Fruit fly (Drosophila melanogaster) whole organism, adult: Measurements from ENCODE around the gene ND-15.

ENCODE experiments used
- CG11617 ChIP-seq: fragments of 200-800 bp; sonication (Bioruptor generic); optimal IDR thresholded peaks from 2 replicates; lab custom pipeline; 2017; ENCODE audit warnings: mild to moderate bottlenecking, missing biosample characterization, missing genetic modification reagents, missing genetic modification characterization
- CG12768 ChIP-seq: fragments of 200-800 bp; sonication (Bioruptor generic); optimal IDR thresholded peaks from 2 replicates; lab custom pipeline; 2017; ENCODE audit warnings: missing biosample characterization, missing genetic modification characterization, mild to moderate bottlenecking, moderate library complexity, missing genetic modification reagents
- CG14711 ChIP-seq: fragments of 200-800 bp; sonication (Bioruptor generic); optimal IDR thresholded peaks from 2 replicates; lab custom pipeline; 2018; ENCODE audit warnings: missing biosample characterization, mild to moderate bottlenecking, missing genetic modification characterization, moderate library complexity
- CG1620 ChIP-seq: fragments of 200-800 bp; sonication (Bioruptor generic); optimal IDR thresholded peaks from 2 replicates; lab custom pipeline; 2016; ENCODE audit warnings: missing biosample characterization, missing genetic modification characterization
- CG33017 ChIP-seq: fragments of 200-800 bp; sonication (Bioruptor generic); optimal IDR thresholded peaks from 2 replicates; lab custom pipeline; 2018; ENCODE audit warnings: missing biosample characterization, mild to moderate bottlenecking, missing genetic modification characterization, moderate library complexity
- CG5204 ChIP-seq: fragments of 200-800 bp; sonication (Bioruptor generic); optimal IDR thresholded peaks from 2 replicates; lab custom pipeline; 2016; ENCODE audit warnings: missing biosample characterization, missing genetic modification characterization
- CG7045 ChIP-seq: fragments of 200-800 bp; sonication (Bioruptor generic); optimal IDR thresholded peaks from 2 replicates; lab custom pipeline; 2017; ENCODE audit warnings: missing biosample characterization, mild to moderate bottlenecking, missing genetic modification characterization
- CG7101 ChIP-seq: fragments of 200-800 bp; sonication (Bioruptor generic); optimal IDR thresholded peaks from 2 replicates; lab custom pipeline; 2018; ENCODE audit warnings: missing biosample characterization, mild to moderate bottlenecking, missing genetic modification characterization, moderate library complexity
- Clk ChIP-seq: fragments of 200-800 bp; sonication (Bioruptor generic); optimal IDR thresholded peaks from 2 replicates; lab custom pipeline; 2017; ENCODE audit warnings: missing biosample characterization, missing genetic modification characterization
- Crg-1 ChIP-seq: fragments of 200-800 bp; sonication (Bioruptor generic); optimal IDR thresholded peaks from 2 replicates; lab custom pipeline; 2016; ENCODE audit warnings: missing biosample characterization, missing genetic modification characterization
- Hr96 ChIP-seq: fragments of 200-800 bp; sonication (Bioruptor generic); optimal IDR thresholded peaks from 2 replicates; lab custom pipeline; 2016; ENCODE audit warnings: missing biosample characterization, missing genetic modification characterization
- Mnt ChIP-seq: fragments of 200-800 bp; sonication (Bioruptor generic); optimal IDR thresholded peaks from 2 replicates; lab custom pipeline; 2016; ENCODE audit warnings: missing biosample characterization, mild to moderate bottlenecking, missing genetic modification characterization
- bab1 ChIP-seq: fragments of 200-800 bp; sonication (Bioruptor generic); optimal IDR thresholded peaks from 3 replicates; lab custom pipeline; 2019; ENCODE audit warnings: missing biosample characterization, mild to moderate bottlenecking, missing genetic modification characterization, moderate library complexity
- cic ChIP-seq: fragments of 200-800 bp; sonication (Bioruptor generic); optimal IDR thresholded peaks from 2 replicates; lab custom pipeline; 2017; ENCODE audit warnings: missing biosample characterization, mild to moderate bottlenecking, missing genetic modification characterization, moderate library complexity
- cnc ChIP-seq, 2 experiments: fragments of >200 bp; optimal IDR thresholded peaks; 2 replicates each; lab custom pipeline; 2017
- kay ChIP-seq: fragments of 200-800 bp; sonication (Bioruptor generic); peaks from one replicate; lab custom pipeline; 2016; ENCODE audit warnings: missing biosample characterization, missing genetic modification characterization, borderline replicate concordance
- ovo ChIP-seq: fragments of 200-800 bp; sonication (Bioruptor generic); optimal IDR thresholded peaks from 2 replicates; lab custom pipeline; 2016; ENCODE audit warnings: missing biosample characterization, missing genetic modification characterization
- pad ChIP-seq: fragments of 200-800 bp; sonication (Bioruptor generic); optimal IDR thresholded peaks from 3 replicates; lab custom pipeline; 2017; ENCODE audit warnings: missing biosample characterization, missing genetic modification characterization, mild to moderate bottlenecking, moderate library complexity, missing genetic modification reagents
- tj ChIP-seq: fragments of 200-800 bp; sonication (Bioruptor generic); optimal IDR thresholded peaks from 3 replicates; lab custom pipeline; 2017; ENCODE audit warnings: missing biosample characterization, mild to moderate bottlenecking, missing genetic modification characterization, moderate library complexity
- toe ChIP-seq: fragments of 200-800 bp; sonication (Bioruptor generic); optimal IDR thresholded peaks from 2 replicates; lab custom pipeline; 2016; ENCODE audit warnings: missing biosample characterization, missing genetic modification characterization

The ND-15 gene

DNA sequence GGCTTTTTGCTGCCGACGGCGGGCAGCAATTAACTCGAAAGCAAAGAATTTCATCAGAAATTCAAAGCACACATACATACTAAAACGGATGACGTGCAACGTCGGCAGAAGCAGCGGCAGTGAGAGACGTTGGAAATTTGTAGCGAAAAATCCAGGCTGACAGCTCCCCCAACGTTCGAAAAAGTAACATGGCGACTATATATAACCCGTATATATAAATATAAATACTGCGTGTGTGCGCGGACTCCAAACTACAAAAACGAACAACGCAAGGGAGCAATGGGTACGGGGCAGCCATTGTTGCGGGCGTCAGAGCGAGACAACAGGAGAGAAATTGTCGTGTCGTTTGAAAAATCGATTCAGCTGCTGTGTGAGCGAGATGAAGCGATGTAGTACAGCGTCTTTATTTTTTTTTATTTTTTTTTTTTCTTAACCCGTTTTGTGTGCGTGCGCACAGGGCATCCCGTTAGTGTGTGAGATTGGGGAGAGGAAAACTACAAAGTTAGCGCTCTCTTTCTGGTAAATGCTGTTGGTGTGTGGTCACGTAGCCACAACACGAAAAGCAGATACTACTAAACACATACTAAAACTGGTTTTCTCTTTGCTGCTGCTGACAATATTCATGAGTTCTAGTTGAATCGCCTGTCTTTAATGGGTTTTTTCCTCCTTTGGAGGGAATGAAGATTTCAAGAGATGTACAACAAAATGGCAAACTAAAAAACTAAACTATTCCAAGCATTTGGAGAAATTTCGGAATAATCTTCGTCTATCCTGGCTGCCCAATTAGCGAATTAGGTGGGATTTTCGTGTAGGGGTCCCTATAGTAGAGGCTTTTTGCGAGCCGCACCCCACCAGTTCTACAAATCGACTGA, 46.3 kb downstream of the ND-15 start:
- peak; percentile 52 for TF ChIP-seq CG14711 (tag; lab: Kevin White, UChicago)
- TF ChIP-seq cic (GFP tag; lab: Kevin White, UChicago), result peak; percentile 99
- peak; percentile 99 for TF ChIP-seq Clk (GFP tag; lab: Kevin White, UChicago)
- peak; percentile 93 for TF ChIP-seq bab1
- peak; percentile 76 for TF ChIP-seq CG7101
- peak; percentile 99 for TF ChIP-seq toe (GFP tag; lab: Kevin White, UChicago)
- TF ChIP-seq CG5204 (GFP tag; lab: Kevin White, UChicago), result peak; percentile 95
- TF ChIP-seq pad (GFP tag; lab: Kevin White, UChicago), result peak; percentile 88
- TF ChIP-seq CG1620 (GFP tag; lab: Kevin White, UChicago), result peak; percentile 50
- TF ChIP-seq cnc (optimal IDR thresholded peaks at IDR 0.05; lab: Kevin White, UChicago), result no peak
- peak; percentile 100 for TF ChIP-seq ovo (GFP tag; lab: Kevin White, UChicago)
- TF ChIP-seq CG7045 (GFP tag; lab: Kevin White, UChicago), result peak; percentile 96
- TF ChIP-seq Mnt (GFP tag; lab: Kevin White, UChicago), result peak; percentile 94
- TF ChIP-seq kay, result peak; percentile 100
- peak; percentile 97 for TF ChIP-seq CG12768 (GFP tag; lab: Kevin White, UChicago)
- TF ChIP-seq Crg-1 (GFP tag; lab: Kevin White, UChicago), result peak; percentile 38
- TF ChIP-seq tj (GFP tag; lab: Kevin White, UChicago), result peak; percentile 97
- TF ChIP-seq CG33017 (tag; lab: Kevin White, UChicago), result peak; percentile 93
- peak; percentile 97 for TF ChIP-seq CG11617 (GFP tag; lab: Kevin White, UChicago)
- TF ChIP-seq Hr96 (GFP tag; lab: Kevin White, UChicago), result peak; percentile 88

DNA sequence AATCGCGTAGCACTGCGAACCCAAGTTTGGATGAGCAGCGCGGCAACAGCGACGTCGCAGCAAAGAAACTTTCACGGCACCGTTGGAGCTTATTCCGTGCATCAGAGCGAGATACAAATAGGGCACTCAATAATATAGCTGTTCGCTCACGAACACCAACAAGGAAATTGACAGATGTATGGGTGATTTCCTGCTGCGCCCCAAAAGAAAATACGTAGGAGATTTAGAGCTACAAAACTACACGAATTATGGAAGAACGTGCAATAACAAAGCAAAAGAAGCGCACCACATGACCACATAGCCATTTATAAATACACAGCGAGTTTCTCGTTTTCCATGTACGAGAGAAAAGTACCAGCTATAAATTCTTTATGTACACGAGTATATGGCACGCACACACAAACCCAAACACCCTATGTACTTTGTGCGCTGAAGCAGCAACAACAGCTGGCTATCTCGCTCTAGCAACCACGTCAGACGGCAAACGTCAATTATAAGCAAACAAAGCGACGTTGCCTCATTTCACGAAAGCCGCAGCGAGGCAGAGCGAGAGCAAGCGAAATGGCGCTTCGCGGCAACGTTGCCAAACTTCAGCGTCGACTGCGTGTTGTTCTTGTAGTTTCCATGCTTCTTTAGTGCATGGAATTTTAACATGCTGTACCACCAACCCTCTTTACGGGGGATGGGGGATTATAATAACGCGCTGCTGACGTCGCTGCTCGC, 47.1 kb downstream of the ND-15 start:
- TF ChIP-seq CG1620 (GFP tag; lab: Kevin White, UChicago) (no peak), Hr96 (GFP tag; lab: Kevin White, UChicago) (peak; percentile 88), tj (GFP tag; lab: Kevin White, UChicago) (peak; percentile 86), cic (GFP tag; lab: Kevin White, UChicago) (peak; percentile 98), CG12768 (GFP tag; lab: Kevin White, UChicago) (peak; percentile 83), cnc (optimal IDR thresholded peaks at IDR 0.05; lab: Kevin White, UChicago) (no peak), CG7045 (GFP tag; lab: Kevin White, UChicago) (peak; percentile 76), ovo (GFP tag; lab: Kevin White, UChicago) (peak; percentile 96), Mnt (GFP tag; lab: Kevin White, UChicago) (peak; percentile 89), Crg-1 (GFP tag; lab: Kevin White, UChicago) (peak; percentile 67), pad (GFP tag; lab: Kevin White, UChicago) (peak; percentile 75), kay (peak; percentile 100), bab1 (peak; percentile 97), CG7101 (peak; percentile 88), toe (GFP tag; lab: Kevin White, UChicago) (peak; percentile 94), CG5204 (GFP tag; lab: Kevin White, UChicago) (peak; percentile 45), CG33017 (tag; lab: Kevin White, UChicago) (peak; percentile 82), Clk (GFP tag; lab: Kevin White, UChicago) (peak; percentile 97), CG11617 (GFP tag; lab: Kevin White, UChicago) (peak; percentile 80), CG14711 (tag; lab: Kevin White, UChicago) (peak; percentile 65)

DNA sequence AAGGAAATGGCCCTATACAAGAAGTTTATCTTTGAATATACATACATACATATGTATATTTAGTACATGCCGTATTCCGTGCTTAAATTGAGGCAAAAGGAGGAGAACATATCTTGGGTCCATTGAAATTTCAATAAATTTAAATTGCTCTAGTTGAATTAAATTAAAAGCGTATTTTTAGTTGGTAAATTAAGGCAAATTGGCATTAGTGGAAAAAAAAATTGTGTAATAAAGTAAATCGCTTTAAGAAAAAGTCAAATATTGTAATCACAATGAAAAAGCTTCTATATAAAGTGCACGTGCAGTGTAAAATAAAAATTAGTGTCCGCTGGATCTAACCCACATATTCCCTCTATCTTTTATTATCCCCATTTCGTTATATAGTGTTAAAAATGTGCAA, 47.7 kb downstream of the ND-15 start:
- TF ChIP-seq pad (GFP tag; lab: Kevin White, UChicago) (no peak), toe (GFP tag; lab: Kevin White, UChicago) (no peak), cnc (optimal IDR thresholded peaks at IDR 0.05; lab: Kevin White, UChicago) (no peak), Crg-1 (GFP tag; lab: Kevin White, UChicago) (no peak), CG14711 (tag; lab: Kevin White, UChicago) (no peak), CG11617 (GFP tag; lab: Kevin White, UChicago) (no peak), ovo (GFP tag; lab: Kevin White, UChicago) (no peak), CG12768 (GFP tag; lab: Kevin White, UChicago) (no peak)

DNA sequence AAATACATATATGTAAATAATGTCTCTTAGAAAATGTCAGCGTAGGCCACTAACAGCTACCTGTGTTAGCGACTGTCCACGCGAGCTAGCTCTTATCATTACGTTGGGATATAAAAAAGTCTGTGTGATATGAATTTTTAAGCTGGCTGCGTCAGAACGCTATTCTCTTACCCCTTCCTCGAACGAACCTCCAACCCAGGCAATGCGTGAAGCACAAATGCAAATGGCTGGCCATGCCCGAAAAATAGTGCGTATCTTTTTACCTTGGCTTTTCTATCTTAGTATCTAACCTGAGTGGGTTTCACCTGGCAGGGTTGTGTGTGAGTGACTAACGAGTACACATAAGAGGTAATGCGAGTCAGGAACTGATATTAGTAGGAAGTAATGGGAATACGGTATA, 48.7 kb downstream of the ND-15 start:
- TF ChIP-seq cic (GFP tag; lab: Kevin White, UChicago), result no peak
- no peak for TF ChIP-seq cnc (optimal IDR thresholded peaks at IDR 0.05; lab: Kevin White, UChicago)
- no peak for TF ChIP-seq CG14711 (tag; lab: Kevin White, UChicago)
- no peak for TF ChIP-seq Hr96 (GFP tag; lab: Kevin White, UChicago)
- TF ChIP-seq CG7101, result no peak
- TF ChIP-seq kay, result no peak

DNA sequence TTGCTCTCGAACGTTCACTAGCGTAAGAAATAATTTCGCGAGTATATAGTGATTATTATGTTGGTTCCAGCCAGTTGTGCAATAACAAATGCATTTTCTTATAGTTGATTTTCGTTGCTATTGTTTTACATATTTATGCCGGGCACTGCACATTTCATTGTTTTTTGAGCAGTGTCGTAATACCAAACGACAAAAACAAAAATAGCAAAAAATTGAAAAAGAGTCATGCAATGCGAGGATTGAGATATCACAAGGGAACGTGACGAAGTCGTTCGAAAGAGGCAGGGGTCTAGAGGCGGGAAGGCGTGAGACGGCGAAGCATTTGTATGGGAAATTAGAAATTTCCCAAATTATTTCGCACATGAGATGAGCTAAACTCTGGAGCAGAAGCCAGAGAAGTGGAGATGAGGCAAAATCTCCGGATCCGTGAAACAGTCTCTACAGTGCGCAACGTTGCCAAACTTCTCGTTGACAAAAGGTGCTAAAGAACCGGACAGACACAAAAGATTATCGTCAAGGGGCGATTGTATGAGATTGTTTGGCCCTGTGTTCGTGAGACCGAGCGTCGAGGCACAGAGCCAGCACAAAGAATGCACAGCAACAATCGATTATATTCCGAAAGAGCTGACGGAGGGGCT, 50.8 kb downstream of the ND-15 start:
- TF ChIP-seq tj (GFP tag; lab: Kevin White, UChicago) (peak; percentile 59), pad (GFP tag; lab: Kevin White, UChicago) (no peak)
